Worm (Caenorhabditis elegans): ENCODE results near the gene ubxn-6.

DNA sequence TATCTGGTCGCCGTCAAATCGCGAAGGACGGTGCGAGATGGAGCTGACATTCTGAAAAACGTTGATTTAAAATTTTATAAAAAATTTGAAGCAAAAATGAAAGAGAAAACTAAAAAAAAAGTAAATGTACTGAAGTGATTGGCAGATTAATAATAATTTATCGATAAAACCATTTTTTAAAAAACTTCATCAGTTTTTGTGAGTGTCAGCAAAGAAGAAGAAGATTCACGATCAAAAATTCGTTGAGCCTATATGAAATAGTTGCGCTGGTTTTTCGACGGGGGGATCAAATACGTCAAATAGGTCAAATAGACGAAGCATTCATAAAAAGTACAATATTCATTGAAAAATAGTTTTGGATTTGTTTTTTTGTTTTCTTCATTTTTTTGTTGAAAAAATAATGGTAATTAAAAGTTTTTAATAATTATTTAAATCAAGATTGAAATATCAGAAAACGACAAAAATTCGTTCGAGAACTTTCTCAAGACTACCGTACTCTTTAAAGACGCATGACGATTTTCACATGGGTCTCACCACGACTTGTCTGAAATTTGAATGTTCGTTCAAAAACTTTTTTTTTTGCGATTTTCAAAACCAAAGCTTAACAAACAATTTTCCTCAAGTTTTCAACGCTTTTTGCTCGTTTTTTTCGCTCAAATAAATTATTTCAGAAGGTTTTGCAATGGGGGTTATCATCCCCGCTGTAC lies 48.8 kb downstream of the ubxn-6 start, which contains the start of the genes memi-1 and cyp-31A3:
- no peak for TF ChIP-seq pag-3 (tag; optimal IDR thresholded peaks at IDR 0.05; ENCODE audit: borderline replicate concordance)
- no peak for TF ChIP-seq ets-4 (tag; optimal IDR thresholded peaks at IDR 0.05)
- no peak for TF ChIP-seq odd-2 (tag; optimal IDR thresholded peaks at IDR 0.05)
- no peak for TF ChIP-seq unc-86 (tag; optimal IDR thresholded peaks at IDR 0.05)
- TF ChIP-seq dmd-4 (tag; optimal IDR thresholded peaks at IDR 0.05; ENCODE audit: borderline replicate concordance), result no peak
- no peak for TF ChIP-seq syd-9 (tag; optimal IDR thresholded peaks at IDR 0.05)
- no peak for TF ChIP-seq nhr-11 (tag; optimal IDR thresholded peaks at IDR 0.05)
- TF ChIP-seq ceh-14 (tag; optimal IDR thresholded peaks at IDR 0.05), result no peak
- TF ChIP-seq F13H6.1 (tag; optimal IDR thresholded peaks at IDR 0.05), result no peak
- TF ChIP-seq ama-1 (optimal IDR thresholded peaks at IDR 0.05), result no peak
- TF ChIP-seq sox-4 (tag; optimal IDR thresholded peaks at IDR 0.05), result no peak
- TF ChIP-seq elt-2 (tag; optimal IDR thresholded peaks at IDR 0.05), result no peak
- no peak for TF ChIP-seq fax-1 (tag; optimal IDR thresholded peaks at IDR 0.05)

Measured in whole organism, late embryonic.